Worm (Caenorhabditis elegans): Measurements from ENCODE around the gene ZK1307.4.

Gene ZK1307.4

ce11 chrII:9617039-9617901 lies 34.3 kb downstream of the ZK1307.4 start, which contains the start of gene hal-3 (continued):
- TF ChIP-seq ceh-58 (GFP tag; IDR thresholded peaks at IDR 0.05) (no peak), dpff-1 (tag; optimal IDR thresholded peaks at IDR 0.05) (peak; percentile 55), ztf-22 (GFP tag; optimal IDR thresholded peaks at IDR 0.05) (no peak), F23B12.7 (tag; optimal IDR thresholded peaks at IDR 0.05; ENCODE audit: insufficient read depth) (no peak), F33H1.4 (GFP tag; IDR thresholded peaks at IDR 0.05) (no peak), Y79H2A.3 (GFP tag; conservative IDR thresholded peaks at IDR 0.05) (no peak), C17E4.6 (GFP tag; IDR thresholded peaks at IDR 0.05) (no peak), lag-1 (GFP tag; IDR thresholded peaks at IDR 0.05) (no peak), snpc-1.1 (tag; optimal IDR thresholded peaks at IDR 0.05; ENCODE audit: insufficient read depth) (no peak), cebp-2 (GFP tag; IDR thresholded peaks at IDR 0.05) (0 out of 2 replicates have a peak, but pooled peaks have one; percentile 59), lsl-1 (GFP tag; optimal IDR thresholded peaks at IDR 0.05) (peak; percentile 60), dox-1 (GFP tag; IDR thresholded peaks at IDR 0.05) (no peak), bed-2 (GFP tag; IDR thresholded peaks at IDR 0.05) (no peak), sptf-2 (GFP tag; optimal IDR thresholded peaks at IDR 0.05) (no peak), somi-1 (GFP tag; optimal IDR thresholded peaks at IDR 0.05) (no peak), F52B5.7 (tag; optimal IDR thresholded peaks at IDR 0.05) (peak; percentile 22), zfh-2 (GFP tag; conservative IDR thresholded peaks at IDR 0.05) (no peak), F49E8.2 (tag; optimal IDR thresholded peaks at IDR 0.05; ENCODE audit: insufficient read depth) (no peak), Y56A3A.18 (GFP tag; IDR thresholded peaks at IDR 0.05) (no peak), hrde-1 (tag; optimal IDR thresholded peaks at IDR 0.05; ENCODE audit: borderline replicate concordance) (no peak), nfya-1 (tag; optimal IDR thresholded peaks at IDR 0.05; ENCODE audit: borderline replicate concordance, insufficient read depth) (no peak), ztf-28 (GFP tag; IDR thresholded peaks at IDR 0.05) (no peak), F37B4.10 (GFP tag; IDR thresholded peaks at IDR 0.05) (no peak), lin-40 (tag; optimal IDR thresholded peaks at IDR 0.05) (no peak), hmg-20 (GFP tag; IDR thresholded peaks at IDR 0.05) (no peak), tbx-9 (tag; optimal IDR thresholded peaks at IDR 0.05; ENCODE audit: borderline replicate concordance) (no peak), ccch-3 (GFP tag; optimal IDR thresholded peaks at IDR 0.05) (no peak), sea-2 (GFP tag; IDR thresholded peaks at IDR 0.05) (no peak), unc-62 (GFP tag; optimal IDR thresholded peaks at IDR 0.05) (no peak), pbrm-1 (GFP tag; IDR thresholded peaks at IDR 0.05) (no peak; the same call in 1 of the 2 replicates), attf-5 (GFP tag; optimal IDR thresholded peaks at IDR 0.05) (no peak), chd-7 (tag; optimal IDR thresholded peaks at IDR 0.05) (no peak), nfya-2 (GFP tag; IDR thresholded peaks at IDR 0.05) (no peak), D2030.7 (GFP tag; IDR thresholded peaks at IDR 0.05) (no peak), pha-4 (tag; optimal IDR thresholded peaks at IDR 0.05) (no peak), gei-17 (GFP tag; optimal IDR thresholded peaks at IDR 0.05) (no peak), nhr-80 (tag; optimal IDR thresholded peaks at IDR 0.05) (no peak), ceh-40 (GFP tag; IDR thresholded peaks at IDR 0.05) (no peak), Y67H2A.10 (GFP tag; conservative IDR thresholded peaks at IDR 0.05) (no peak), aptf-2 (GFP tag; conservative IDR thresholded peaks at IDR 0.05) (no peak), Y53F4B.3 (GFP tag; IDR thresholded peaks at IDR 0.05) (no peak), mxl-1 (tag; optimal IDR thresholded peaks at IDR 0.05) (no peak), snpc-4 (GFP tag; optimal IDR thresholded peaks at IDR 0.05) (no peak), snpc-4 (tag; optimal IDR thresholded peaks at IDR 0.05) (no peak), mcd-1 (GFP tag; IDR thresholded peaks at IDR 0.05) (0 out of 2 replicates have a peak, but pooled peaks have one; percentile 16), ama-1 (optimal IDR thresholded peaks at IDR 0.05) (peak; percentile 77), ama-1 (GFP tag; optimal IDR thresholded peaks at IDR 0.05) (no peak), die-1 (tag; optimal IDR thresholded peaks at IDR 0.05) (no peak)

Data from whole organism, young adult.